Fruit fly (Drosophila melanogaster) whole organism, wandering third instar larva: Measurements from ENCODE around the gene CG31224.

ENCODE experiments used
- Dfd ChIP-seq: fragments of >200 bp; optimal IDR thresholded peaks from 2 replicates; lab custom pipeline; 2017; ENCODE audit warnings: missing biosample characterization, missing genetic modification characterization
- Dif ChIP-seq: fragments of 200-275, 200-300 bp; sonication (Bioruptor generic); optimal IDR thresholded peaks from 2 replicates; lab custom pipeline; 2018; ENCODE audit warnings: missing biosample characterization, missing genetic modification characterization; ENCODE audit not compliant: partially characterized antibody
- Mio ChIP-seq: sonication (Bioruptor generic); optimal IDR thresholded peaks from 2 replicates; lab custom pipeline; 2016; ENCODE audit warnings: missing biosample characterization, missing genetic modification characterization
- psq ChIP-seq: fragments of 200-800 bp; sonication (Bioruptor generic); optimal IDR thresholded peaks from 3 replicates; lab custom pipeline; 2017; ENCODE audit warnings: missing biosample characterization, mild to moderate bottlenecking, missing genetic modification characterization, moderate library complexity
- rgr ChIP-seq: fragments of 200-800 bp; sonication (Bioruptor generic); optimal IDR thresholded peaks from 3 replicates; lab custom pipeline; 2016; ENCODE audit warnings: missing biosample characterization, mild to moderate bottlenecking, missing genetic modification characterization
- usp ChIP-seq: fragments of >200 bp; optimal IDR thresholded peaks from 2 replicates; lab custom pipeline; 2017; ENCODE audit warnings: missing biosample characterization, missing genetic modification characterization

DNA sequence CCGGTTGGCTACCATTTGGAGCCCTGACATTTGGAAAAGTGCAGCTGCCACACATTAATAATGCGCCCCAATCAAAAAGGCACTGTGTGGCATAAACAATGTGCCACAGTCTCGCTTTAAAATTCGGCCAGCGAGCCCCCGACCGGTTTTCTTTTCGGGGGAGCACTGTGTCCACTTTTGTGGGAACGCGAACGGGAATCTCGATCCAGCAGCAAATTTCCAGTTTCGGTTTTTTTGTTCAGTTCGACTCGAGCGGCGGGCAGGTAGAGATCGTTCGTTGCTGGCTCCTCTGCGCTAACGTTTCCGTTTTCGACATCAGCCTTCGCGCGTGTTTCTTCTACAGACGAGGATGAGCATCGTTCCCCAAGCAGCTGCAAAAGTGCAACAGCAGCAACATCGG, 10.0 kb upstream of the CG31224 start, which contains the start of gene CG7702:
- TF ChIP-seq Dfd (GFP tag; lab: Kevin White, UChicago) (no peak), Dif (GFP tag; lab: Kevin White, UChicago) (peak; percentile 30), Mio (GFP tag; lab: Kevin White, UChicago) (no peak), rgr (no peak), usp (GFP tag; lab: Kevin White, UChicago) (no peak), psq (GFP tag; lab: Kevin White, UChicago) (no peak)
